Worm (Caenorhabditis elegans) whole organism, young adult: ENCODE measurements around the gene srj-21.

Source experiments
- B0035.1 ChIP-seq: sonication (generic microtip); optimal IDR thresholded peaks from 2 replicates; lab custom pipeline; 2016; ENCODE audit warnings: missing genetic modification characterization, mild to moderate bottlenecking, missing compliant biosample characterization, missing genotype, missing genetic modification reagents
- F39B2.1 ChIP-seq: fragments of 200-800 bp; sonication (Bioruptor generic); IDR thresholded peaks from 2 replicates; pipeline ENCODE4 v1.3.6; 2022; ENCODE audit warnings: missing genetic modification reagents, missing genetic modification characterization, missing compliant biosample characterization
- F49E8.2 ChIP-seq: sonication (generic microtip); optimal IDR thresholded peaks from 3 replicates; lab custom pipeline; 2017; ENCODE audit warnings: missing genetic modification characterization, mild to moderate bottlenecking, missing compliant biosample characterization, antibody characterized with exemption, moderate library complexity; ENCODE audit not compliant: insufficient read depth
- K11D2.4 ChIP-seq: fragments of 200-800 bp; sonication (Bioruptor generic); IDR thresholded peaks from 2 replicates; pipeline ENCODE4 v1.3.6; 2022; ENCODE audit warnings: missing genetic modification reagents, missing genetic modification characterization, missing compliant biosample characterization
- T26A5.8 ChIP-seq: sonication (generic microtip); optimal IDR thresholded peaks from 2 replicates; lab custom pipeline; 2016; ENCODE audit warnings: missing genetic modification characterization, missing compliant biosample characterization
- Y95B8A.8 ChIP-seq: fragments of 200-800 bp; sonication (Bioruptor generic); IDR thresholded peaks from 2 replicates; pipeline ENCODE4 v1.3.6; 2022; ENCODE audit warnings: missing genetic modification reagents, missing genetic modification characterization, missing compliant biosample characterization
- ama-1 ChIP-seq, 3 experiments: fragments of 150-350 bp in 1 of 3; sonication (generic microtip) in 2 of 3; optimal IDR thresholded peaks; 2 replicates each; lab custom pipeline; 2014 to 2018; ENCODE audit warnings: missing biosample characterization in 2 of 3, missing genetic modification characterization in 2 of 3, missing genetic modification reagents in 2 of 3
- atf-7 ChIP-seq: sonication (generic microtip); optimal IDR thresholded peaks from 2 replicates; lab custom pipeline; 2017; ENCODE audit warnings: mild to moderate bottlenecking, missing genetic modification characterization, missing compliant biosample characterization
- attf-3 ChIP-seq: fragments of 200-800 bp; sonication (Bioruptor generic); conservative IDR thresholded peaks from 2 replicates; pipeline ENCODE4 v1.3.6; 2022; ENCODE audit warnings: missing genetic modification reagents, missing genetic modification characterization, missing compliant biosample characterization
- ceh-100 ChIP-seq: fragments of 200-800 bp; sonication (Bioruptor generic); IDR thresholded peaks from 2 replicates; pipeline ENCODE4 v1.3.6; 2022; ENCODE audit warnings: missing genetic modification reagents, missing genetic modification characterization, missing compliant biosample characterization
- ceh-27 ChIP-seq: fragments of 200-800 bp; sonication (Bioruptor generic); optimal IDR thresholded peaks from 2 replicates; lab custom pipeline; 2018; ENCODE audit warnings: mild to moderate bottlenecking, missing genetic modification characterization, moderate library complexity, missing compliant biosample characterization
- ceh-79 ChIP-seq: sonication (generic microtip); optimal IDR thresholded peaks from 2 replicates; lab custom pipeline; 2017; ENCODE audit warnings: mild to moderate bottlenecking, missing genetic modification characterization, missing compliant biosample characterization
- ceh-91 ChIP-seq: fragments of 200-800 bp; sonication (Bioruptor generic); IDR thresholded peaks from 2 replicates; pipeline ENCODE4 v1.3.6; 2022; ENCODE audit warnings: missing genetic modification reagents, missing genetic modification characterization, missing compliant biosample characterization
- die-1 ChIP-seq: sonication (generic microtip); optimal IDR thresholded peaks from 2 replicates; lab custom pipeline; 2016; ENCODE audit warnings: missing genotype, mild to moderate bottlenecking, missing genetic modification characterization, missing compliant biosample characterization
- egl-18 ChIP-seq: fragments of 200-800 bp; sonication (Bioruptor generic); IDR thresholded peaks from 2 replicates; pipeline ENCODE4 v1.3.6; 2022; ENCODE audit warnings: missing genetic modification reagents, missing genetic modification characterization, missing compliant biosample characterization
- egl-44 ChIP-seq: fragments of 200-800 bp; sonication (Bioruptor generic); IDR thresholded peaks from 2 replicates; pipeline ENCODE4 v1.3.6; 2022; ENCODE audit warnings: missing genetic modification reagents, missing genetic modification characterization, missing compliant biosample characterization
- egrh-3 ChIP-seq: fragments of 200-800 bp; sonication (Bioruptor generic); IDR thresholded peaks from 2 replicates; pipeline ENCODE4 v1.3.6; 2022; ENCODE audit warnings: missing genetic modification reagents, missing genetic modification characterization, missing compliant biosample characterization
- ekl-4 ChIP-seq: fragments of 200-800 bp; sonication (Bioruptor generic); IDR thresholded peaks from 2 replicates; pipeline ENCODE4 v1.3.6; 2022; ENCODE audit warnings: missing genetic modification reagents, missing genetic modification characterization, missing compliant biosample characterization
- fkh-3 ChIP-seq: sonication (generic microtip); optimal IDR thresholded peaks from 2 replicates; lab custom pipeline; 2016; ENCODE audit warnings: mild to moderate bottlenecking, missing genetic modification characterization, missing compliant biosample characterization
- hlh-26 ChIP-seq: fragments of 200-800 bp; sonication (Bioruptor generic); conservative IDR thresholded peaks from 2 replicates; pipeline ENCODE4 v1.3.6; 2022; ENCODE audit warnings: missing genetic modification reagents, missing genetic modification characterization, missing compliant biosample characterization
- hmg-20 ChIP-seq: fragments of 200-800 bp; sonication (Bioruptor generic); IDR thresholded peaks from 2 replicates; pipeline ENCODE4 v1.3.6; 2022; ENCODE audit warnings: missing genetic modification reagents, missing genetic modification characterization, missing compliant biosample characterization
- hsf-1 ChIP-seq: fragments of 200-800 bp; sonication (Bioruptor generic); IDR thresholded peaks from 2 replicates; pipeline ENCODE4 v1.3.6; 2022; ENCODE audit warnings: missing genetic modification reagents, missing genetic modification characterization, missing compliant biosample characterization
- let-607 ChIP-seq, 2 experiments: fragments of 200-800 bp in 1 of 2; sonication (Bioruptor generic) in 1 of 2; sonication (generic microtip) in 1 of 2; optimal IDR thresholded peaks; 2 replicates each; lab custom pipeline; 2016 to 2018; ENCODE audit warnings: mild to moderate bottlenecking in 2 of 2, missing compliant biosample characterization in 2 of 2, missing genetic modification characterization in 2 of 2, moderate library complexity in 2 of 2, missing genotype in 1 of 2
- lin-54 ChIP-seq: fragments of 200-800 bp; sonication (Bioruptor generic); optimal IDR thresholded peaks from 2 replicates; lab custom pipeline; 2018; ENCODE audit warnings: mild to moderate bottlenecking, missing genetic modification characterization, missing compliant biosample characterization
- lir-1 ChIP-seq: fragments of 200-800 bp; sonication (Bioruptor generic); conservative IDR thresholded peaks from 2 replicates; pipeline ENCODE4 v1.3.6; 2022; ENCODE audit warnings: missing genetic modification reagents, missing genetic modification characterization, missing compliant biosample characterization
- madf-10 ChIP-seq: sonication (generic microtip); optimal IDR thresholded peaks from 2 replicates; lab custom pipeline; 2016; ENCODE audit warnings: mild to moderate bottlenecking, missing genetic modification characterization, missing compliant biosample characterization
- madf-6 ChIP-seq: fragments of 200-800 bp; sonication (Bioruptor generic); IDR thresholded peaks from 2 replicates; pipeline ENCODE4 v1.3.6; 2022; ENCODE audit warnings: missing genetic modification reagents, missing genetic modification characterization, missing compliant biosample characterization
- nfya-1 ChIP-seq: sonication (generic microtip); optimal IDR thresholded peaks from 2 replicates; lab custom pipeline; 2017; ENCODE audit warnings: antibody characterized with exemption, missing compliant biosample characterization, missing genetic modification characterization, borderline replicate concordance; ENCODE audit not compliant: insufficient read depth
- nfyb-1 ChIP-seq: fragments of 200-800 bp; sonication (Bioruptor generic); IDR thresholded peaks from 2 replicates; pipeline ENCODE4 v1.3.6; 2022; ENCODE audit warnings: missing genetic modification reagents, missing genetic modification characterization, missing compliant biosample characterization
- pha-4 ChIP-seq: fragments of 150-350 bp; sonication (generic microtip); optimal IDR thresholded peaks from 2 replicates; lab custom pipeline; 2014; ENCODE audit warnings: missing biosample characterization, missing genetic modification reagents, missing genetic modification characterization
- repo-1 ChIP-seq: sonication (generic microtip); optimal IDR thresholded peaks from 2 replicates; lab custom pipeline; 2017; ENCODE audit warnings: mild to moderate bottlenecking, missing genetic modification characterization, missing compliant biosample characterization
- sdz-38 ChIP-seq: sonication (generic microtip); optimal IDR thresholded peaks from 2 replicates; lab custom pipeline; 2016; ENCODE audit warnings: missing genotype, missing genetic modification characterization, missing compliant biosample characterization
- sea-2 ChIP-seq: fragments of 200-800 bp; sonication (Bioruptor generic); IDR thresholded peaks from 2 replicates; pipeline ENCODE4 v1.3.6; 2022; ENCODE audit warnings: missing genetic modification characterization, missing compliant biosample characterization
- snpc-1.1 ChIP-seq: sonication (generic microtip); optimal IDR thresholded peaks from 2 replicates; lab custom pipeline; 2017; ENCODE audit warnings: missing genetic modification characterization, mild to moderate bottlenecking, missing compliant biosample characterization, antibody characterized with exemption, moderate library complexity, missing genotype, missing genetic modification reagents; ENCODE audit not compliant: insufficient read depth
- snpc-3.4 ChIP-seq: sonication (generic microtip); optimal IDR thresholded peaks from 2 replicates; lab custom pipeline; 2017; ENCODE audit warnings: missing genetic modification characterization, mild to moderate bottlenecking, missing compliant biosample characterization, antibody characterized with exemption, moderate library complexity, missing genotype, missing genetic modification reagents
- snpc-4 ChIP-seq, 5 experiments: fragments of 150-350 bp in 1 of 5; sonication (generic microtip) in 4 of 5; optimal IDR thresholded peaks; 2 replicates each; lab custom pipeline; 2014 to 2018; ENCODE audit warnings: missing genetic modification characterization in 5 of 5, missing biosample characterization in 3 of 5, antibody characterized with exemption in 2 of 5, mild to moderate bottlenecking in 2 of 5, missing compliant biosample characterization in 2 of 5, missing genotype in 2 of 5, moderate library complexity in 2 of 5, missing genetic modification reagents in 1 of 5
- somi-1 ChIP-seq: fragments of 200-800 bp; sonication (Bioruptor generic); optimal IDR thresholded peaks from 2 replicates; lab custom pipeline; 2018; ENCODE audit warnings: mild to moderate bottlenecking, missing genetic modification characterization, missing compliant biosample characterization
- tbx-9 ChIP-seq: sonication (generic microtip); optimal IDR thresholded peaks from 2 replicates; lab custom pipeline; 2016; ENCODE audit warnings: borderline replicate concordance, missing genetic modification characterization, inconsistent platforms, missing compliant biosample characterization
- unc-130 ChIP-seq: sonication (generic microtip); optimal IDR thresholded peaks from 2 replicates; lab custom pipeline; 2016; ENCODE audit warnings: missing genetic modification reagents, missing genetic modification characterization, missing compliant biosample characterization
- zfh-2 ChIP-seq: fragments of 200-800 bp; sonication (Bioruptor generic); conservative IDR thresholded peaks from 2 replicates; pipeline ENCODE4 v1.3.6; 2022; ENCODE audit warnings: missing genetic modification reagents, missing genetic modification characterization, missing compliant biosample characterization
- zim-3 ChIP-seq: sonication (generic microtip); optimal IDR thresholded peaks from 2 replicates; lab custom pipeline; 2017; ENCODE audit warnings: mild to moderate bottlenecking, missing genetic modification characterization, moderate library complexity, missing compliant biosample characterization
- ztf-25 ChIP-seq: fragments of 200-800 bp; sonication (Bioruptor generic); IDR thresholded peaks from 2 replicates; pipeline ENCODE4 v1.3.6; 2022; ENCODE audit warnings: missing genetic modification reagents, missing genetic modification characterization, missing compliant biosample characterization
- ztf-28 ChIP-seq: fragments of 200-800 bp; sonication (Bioruptor generic); IDR thresholded peaks from 2 replicates; pipeline ENCODE4 v1.3.6; 2022; ENCODE audit warnings: missing genetic modification reagents, missing genetic modification characterization, missing compliant biosample characterization
- ztf-6 ChIP-seq: fragments of 200-800 bp; sonication (Bioruptor generic); IDR thresholded peaks from 2 replicates; pipeline ENCODE4 v1.3.6; 2022; ENCODE audit warnings: missing genetic modification reagents, missing genetic modification characterization, missing compliant biosample characterization

The srj-21 gene

DNA sequence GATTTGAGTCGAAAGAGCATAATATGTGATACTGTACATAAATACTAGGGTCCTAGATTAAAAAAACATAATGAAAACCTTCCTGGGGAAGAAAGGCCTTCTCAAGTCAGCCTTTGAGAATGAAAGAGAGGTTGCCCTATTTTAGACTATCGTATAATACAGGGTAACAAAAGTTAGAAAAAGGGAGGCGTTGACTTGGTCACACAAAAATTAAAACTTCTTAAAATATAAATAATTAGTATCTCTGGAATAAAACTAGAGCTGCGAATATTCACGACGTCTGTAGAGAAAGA lies 32.6 kb upstream of the srj-21 start:
- TF ChIP-seq nfya-1 (no peak), ztf-6 (GFP tag; lab: Robert Waterston, UW) (no peak), fkh-3 (no peak), sdz-38 (no peak), T26A5.8 (tag; lab: Kevin White, UChicago) (no peak), egl-18 (GFP tag; lab: Robert Waterston, UW) (no peak), zim-3 (tag; lab: Kevin White, UChicago) (no peak), hmg-20 (no peak), lin-54 (no peak), B0035.1 (tag; lab: Kevin White, UChicago) (no peak), snpc-4 (GFP tag; optimal IDR thresholded peaks at IDR 0.05; lab: Kevin White, UChicago) (no peak), snpc-4 (tag; optimal IDR thresholded peaks at IDR 0.05; lab: Kevin White, UChicago) (no peak), ceh-100 (GFP tag; lab: Robert Waterston, UW) (no peak), snpc-3.4 (tag; lab: Kevin White, UChicago) (no peak), zfh-2 (GFP tag; lab: Robert Waterston, UW) (no peak), repo-1 (tag; lab: Kevin White, UChicago) (no peak), ama-1 (optimal IDR thresholded peaks at IDR 0.05; lab: Kevin White, UChicago) (no peak), ama-1 (GFP tag; optimal IDR thresholded peaks at IDR 0.05; lab: Kevin White, UChicago) (peak in 1 of 2 experiments; percentile 5), let-607 (tag; optimal IDR thresholded peaks at IDR 0.05; lab: Kevin White, UChicago) (no peak), snpc-1.1 (tag; lab: Kevin White, UChicago) (no peak), K11D2.4 (GFP tag; lab: Robert Waterston, UW) (0 out of 2 replicates have a peak, but pooled peaks have one; percentile 3), madf-6 (GFP tag; lab: Robert Waterston, UW) (no peak; the same call in 1 of the 2 replicates), hlh-26 (GFP tag; lab: Robert Waterston, UW) (no peak), madf-10 (tag; lab: Kevin White, UChicago) (no peak), ztf-25 (GFP tag; lab: Robert Waterston, UW) (peak; percentile 53; the same call in 1 of the 2 replicates), egl-44 (GFP tag; lab: Robert Waterston, UW) (no peak), Y95B8A.8 (GFP tag; lab: Robert Waterston, UW) (no peak), die-1 (no peak), lir-1 (GFP tag; lab: Robert Waterston, UW) (no peak), F49E8.2 (tag; lab: Kevin White, UChicago) (no peak), tbx-9 (no peak), ztf-28 (GFP tag; lab: Robert Waterston, UW) (0 out of 2 replicates have a peak, but pooled peaks have one; percentile 5), pha-4 (tag; lab: Kevin White, UChicago) (no peak), ekl-4 (GFP tag; lab: Robert Waterston, UW) (no peak), unc-130 (no peak), ceh-91 (no peak), hsf-1 (GFP tag; lab: Robert Waterston, UW) (0 out of 2 replicates have a peak, but pooled peaks have one; percentile 8), sea-2 (no peak), ceh-27 (no peak), ceh-79 (no peak), nfyb-1 (no peak; the same call in none of the 2 replicates), attf-3 (GFP tag; lab: Robert Waterston, UW) (no peak), F39B2.1 (GFP tag; lab: Robert Waterston, UW) (no peak), somi-1 (GFP tag; lab: Kevin White, UChicago) (no peak), egrh-3 (no peak), atf-7 (tag; lab: Kevin White, UChicago) (no peak)
- TF ChIP-seq, all 124 proteins: peak for 5
